Worm (Caenorhabditis elegans) whole organism, young adult: ENCODE data around the gene ung-1.

Experiments used
- B0019.2 ChIP-seq: fragments of 200-800 bp; sonication (Bioruptor generic); conservative IDR thresholded peaks from 2 replicates; pipeline ENCODE4 v1.3.6; 2022; ENCODE audit warnings: missing genetic modification reagents, missing genetic modification characterization, missing compliant biosample characterization
- B0261.1 ChIP-seq: sonication (generic microtip); optimal IDR thresholded peaks from 2 replicates; lab custom pipeline; 2016; ENCODE audit warnings: mild to moderate bottlenecking, missing genetic modification characterization, moderate library complexity, missing compliant biosample characterization
- C06A6.2 ChIP-seq: fragments of 200-800 bp; sonication (Bioruptor generic); conservative IDR thresholded peaks from 2 replicates; pipeline ENCODE4 v1.3.6; 2022; ENCODE audit warnings: missing genetic modification characterization, missing compliant biosample characterization
- C17E4.6 ChIP-seq: fragments of 200-800 bp; sonication (Bioruptor generic); IDR thresholded peaks from 2 replicates; pipeline ENCODE4 v1.3.6; 2022; ENCODE audit warnings: missing genetic modification reagents, missing genetic modification characterization, missing compliant biosample characterization
- D2030.7 ChIP-seq: fragments of 200-800 bp; sonication (Bioruptor generic); IDR thresholded peaks from 2 replicates; pipeline ENCODE4 v1.3.6; 2022; ENCODE audit warnings: missing genetic modification reagents, missing genetic modification characterization, missing compliant biosample characterization
- F23B12.7 ChIP-seq: sonication (generic microtip); optimal IDR thresholded peaks from 2 replicates; lab custom pipeline; 2017; ENCODE audit warnings: missing genetic modification characterization, mild to moderate bottlenecking, missing compliant biosample characterization, antibody characterized with exemption, moderate library complexity; ENCODE audit not compliant: insufficient read depth
- F33H1.4 ChIP-seq: fragments of 200-800 bp; sonication (Bioruptor generic); IDR thresholded peaks from 2 replicates; pipeline ENCODE4 v1.3.6; 2022; ENCODE audit warnings: missing genetic modification reagents, missing genetic modification characterization, missing compliant biosample characterization
- F39B2.1 ChIP-seq: fragments of 200-800 bp; sonication (Bioruptor generic); IDR thresholded peaks from 2 replicates; pipeline ENCODE4 v1.3.6; 2022; ENCODE audit warnings: missing genetic modification reagents, missing genetic modification characterization, missing compliant biosample characterization
- F49E8.2 ChIP-seq: sonication (generic microtip); optimal IDR thresholded peaks from 3 replicates; lab custom pipeline; 2017; ENCODE audit warnings: missing genetic modification characterization, mild to moderate bottlenecking, missing compliant biosample characterization, antibody characterized with exemption, moderate library complexity; ENCODE audit not compliant: insufficient read depth
- F57A8.1 ChIP-seq: fragments of 200-800 bp; sonication (Bioruptor generic); optimal IDR thresholded peaks from 2 replicates; lab custom pipeline; 2018; ENCODE audit warnings: mild to moderate bottlenecking, missing genetic modification characterization, moderate library complexity, missing compliant biosample characterization
- K11D2.4 ChIP-seq: fragments of 200-800 bp; sonication (Bioruptor generic); IDR thresholded peaks from 2 replicates; pipeline ENCODE4 v1.3.6; 2022; ENCODE audit warnings: missing genetic modification reagents, missing genetic modification characterization, missing compliant biosample characterization
- T07F8.4 ChIP-seq: sonication (generic microtip); optimal IDR thresholded peaks from 2 replicates; lab custom pipeline; 2016; ENCODE audit warnings: mild to moderate bottlenecking, missing genetic modification characterization, moderate library complexity, missing compliant biosample characterization
- T26A5.8 ChIP-seq: sonication (generic microtip); optimal IDR thresholded peaks from 2 replicates; lab custom pipeline; 2016; ENCODE audit warnings: missing genetic modification characterization, missing compliant biosample characterization
- Y56A3A.18 ChIP-seq: fragments of 200-800 bp; sonication (Bioruptor generic); IDR thresholded peaks from 2 replicates; pipeline ENCODE4 v1.3.6; 2022; ENCODE audit warnings: missing genetic modification reagents, missing genetic modification characterization, missing compliant biosample characterization
- akir-1 ChIP-seq: fragments of 200-800 bp; sonication (Bioruptor generic); optimal IDR thresholded peaks from 2 replicates; lab custom pipeline; 2018; ENCODE audit warnings: mild to moderate bottlenecking, missing genetic modification characterization, moderate library complexity, missing compliant biosample characterization
- aptf-3 ChIP-seq: fragments of 200-800 bp; sonication (Bioruptor generic); IDR thresholded peaks from 2 replicates; pipeline ENCODE4 v1.3.6; 2022; ENCODE audit warnings: missing genetic modification characterization, missing compliant biosample characterization
- ccch-3 ChIP-seq: fragments of 200-800 bp; sonication (Bioruptor generic); optimal IDR thresholded peaks from 2 replicates; lab custom pipeline; 2018; ENCODE audit warnings: mild to moderate bottlenecking, missing genetic modification characterization, missing compliant biosample characterization
- ceh-27 ChIP-seq: fragments of 200-800 bp; sonication (Bioruptor generic); optimal IDR thresholded peaks from 2 replicates; lab custom pipeline; 2018; ENCODE audit warnings: mild to moderate bottlenecking, missing genetic modification characterization, moderate library complexity, missing compliant biosample characterization
- chd-7 ChIP-seq: sonication (generic microtip); optimal IDR thresholded peaks from 2 replicates; lab custom pipeline; 2016; ENCODE audit warnings: mild to moderate bottlenecking, missing genetic modification characterization, moderate library complexity, missing compliant biosample characterization
- die-1 ChIP-seq: sonication (generic microtip); optimal IDR thresholded peaks from 2 replicates; lab custom pipeline; 2016; ENCODE audit warnings: missing genotype, mild to moderate bottlenecking, missing genetic modification characterization, missing compliant biosample characterization
- hmg-1.2 ChIP-seq: fragments of 200-800 bp; sonication (Bioruptor generic); IDR thresholded peaks from 2 replicates; pipeline ENCODE4 v1.3.6; 2022; ENCODE audit warnings: missing genetic modification reagents, missing genetic modification characterization, missing compliant biosample characterization
- hrde-1 ChIP-seq: sonication (generic microtip); optimal IDR thresholded peaks from 2 replicates; lab custom pipeline; 2016; ENCODE audit warnings: missing genetic modification characterization, mild to moderate bottlenecking, missing compliant biosample characterization, moderate library complexity, missing genotype, missing genetic modification reagents, borderline replicate concordance
- let-607 ChIP-seq, 2 experiments: fragments of 200-800 bp in 1 of 2; sonication (Bioruptor generic) in 1 of 2; sonication (generic microtip) in 1 of 2; optimal IDR thresholded peaks; 2 replicates each; lab custom pipeline; 2016 to 2018; ENCODE audit warnings: mild to moderate bottlenecking in 2 of 2, missing compliant biosample characterization in 2 of 2, missing genetic modification characterization in 2 of 2, moderate library complexity in 2 of 2, missing genotype in 1 of 2
- lin-26 ChIP-seq: fragments of 200-800 bp; sonication (Bioruptor generic); IDR thresholded peaks from 2 replicates; pipeline ENCODE4 v1.3.6; 2022; ENCODE audit warnings: missing genetic modification reagents, missing genetic modification characterization, missing compliant biosample characterization
- lsl-1 ChIP-seq: fragments of 200-800 bp; sonication (Bioruptor generic); optimal IDR thresholded peaks from 2 replicates; lab custom pipeline; 2018; ENCODE audit warnings: mild to moderate bottlenecking, missing genetic modification characterization, moderate library complexity, missing compliant biosample characterization
- madf-6 ChIP-seq: fragments of 200-800 bp; sonication (Bioruptor generic); IDR thresholded peaks from 2 replicates; pipeline ENCODE4 v1.3.6; 2022; ENCODE audit warnings: missing genetic modification reagents, missing genetic modification characterization, missing compliant biosample characterization
- madf-8 ChIP-seq: fragments of 200-800 bp; sonication (Bioruptor generic); conservative IDR thresholded peaks from 2 replicates; pipeline ENCODE4 v1.3.6; 2022; ENCODE audit warnings: missing genetic modification reagents, missing genetic modification characterization, missing compliant biosample characterization
- mcd-1 ChIP-seq: fragments of 200-800 bp; sonication (Bioruptor generic); IDR thresholded peaks from 2 replicates; pipeline ENCODE4 v1.3.6; 2022; ENCODE audit warnings: missing genetic modification reagents, missing genetic modification characterization, missing compliant biosample characterization
- mes-4 ChIP-seq: sonication (generic microtip); optimal IDR thresholded peaks from 2 replicates; lab custom pipeline; 2016; ENCODE audit warnings: missing genotype, missing genetic modification characterization, missing compliant biosample characterization
- nfya-2 ChIP-seq: fragments of 200-800 bp; sonication (Bioruptor generic); IDR thresholded peaks from 2 replicates; pipeline ENCODE4 v1.3.6; 2022; ENCODE audit warnings: missing genetic modification reagents, missing genetic modification characterization, missing compliant biosample characterization
- nfyb-1 ChIP-seq: fragments of 200-800 bp; sonication (Bioruptor generic); IDR thresholded peaks from 2 replicates; pipeline ENCODE4 v1.3.6; 2022; ENCODE audit warnings: missing genetic modification reagents, missing genetic modification characterization, missing compliant biosample characterization
- nhr-120 ChIP-seq: fragments of 200-800 bp; sonication (Bioruptor generic); IDR thresholded peaks from 2 replicates; pipeline ENCODE4 v1.3.6; 2022; ENCODE audit warnings: missing genetic modification characterization, missing compliant biosample characterization
- nhr-179 ChIP-seq: sonication (generic microtip); optimal IDR thresholded peaks from 2 replicates; lab custom pipeline; 2016; ENCODE audit warnings: mild to moderate bottlenecking, missing genetic modification characterization, missing compliant biosample characterization
- nhr-27 ChIP-seq: fragments of 200-800 bp; sonication (Bioruptor generic); optimal IDR thresholded peaks from 2 replicates; lab custom pipeline; 2018; ENCODE audit warnings: mild to moderate bottlenecking, missing genetic modification characterization, moderate library complexity, missing compliant biosample characterization
- nhr-80 ChIP-seq: sonication (generic microtip); optimal IDR thresholded peaks from 2 replicates; lab custom pipeline; 2016; ENCODE audit warnings: missing genetic modification characterization, missing compliant biosample characterization
- nhr-90 ChIP-seq: sonication (generic microtip); optimal IDR thresholded peaks from 2 replicates; lab custom pipeline; 2016; ENCODE audit warnings: missing genotype, mild to moderate bottlenecking, missing genetic modification characterization, missing compliant biosample characterization
- rpc-1 ChIP-seq, 2 experiments: fragments of 150-350 bp in 1 of 2; sonication (generic microtip) in 1 of 2; optimal IDR thresholded peaks; 2 replicates each; lab custom pipeline; 2014 to 2018; ENCODE audit warnings: missing biosample characterization in 1 of 2, missing genetic modification characterization in 1 of 2, missing genetic modification reagents in 1 of 2, missing genotype in 1 of 2
- sea-2 ChIP-seq: fragments of 200-800 bp; sonication (Bioruptor generic); IDR thresholded peaks from 2 replicates; pipeline ENCODE4 v1.3.6; 2022; ENCODE audit warnings: missing genetic modification characterization, missing compliant biosample characterization
- somi-1 ChIP-seq: fragments of 200-800 bp; sonication (Bioruptor generic); optimal IDR thresholded peaks from 2 replicates; lab custom pipeline; 2018; ENCODE audit warnings: mild to moderate bottlenecking, missing genetic modification characterization, missing compliant biosample characterization
- sptf-2 ChIP-seq: fragments of 200-800 bp; sonication (Bioruptor generic); optimal IDR thresholded peaks from 2 replicates; lab custom pipeline; 2018; ENCODE audit warnings: mild to moderate bottlenecking, missing genetic modification characterization, missing compliant biosample characterization
- tlf-1 ChIP-seq: fragments of 200-800 bp; sonication (Bioruptor generic); optimal IDR thresholded peaks from 2 replicates; lab custom pipeline; 2018; ENCODE audit warnings: mild to moderate bottlenecking, missing genetic modification characterization, missing compliant biosample characterization
- unc-130 ChIP-seq: sonication (generic microtip); optimal IDR thresholded peaks from 2 replicates; lab custom pipeline; 2016; ENCODE audit warnings: missing genetic modification reagents, missing genetic modification characterization, missing compliant biosample characterization
- unc-62 ChIP-seq: fragments of 150-350 bp; optimal IDR thresholded peaks from 2 replicates; lab custom pipeline; 2014; ENCODE audit warnings: missing biosample characterization, missing genetic modification reagents, missing genetic modification characterization
- zfh-2 ChIP-seq: fragments of 200-800 bp; sonication (Bioruptor generic); conservative IDR thresholded peaks from 2 replicates; pipeline ENCODE4 v1.3.6; 2022; ENCODE audit warnings: missing genetic modification reagents, missing genetic modification characterization, missing compliant biosample characterization
- ztf-25 ChIP-seq: fragments of 200-800 bp; sonication (Bioruptor generic); IDR thresholded peaks from 2 replicates; pipeline ENCODE4 v1.3.6; 2022; ENCODE audit warnings: missing genetic modification reagents, missing genetic modification characterization, missing compliant biosample characterization
- ztf-28 ChIP-seq: fragments of 200-800 bp; sonication (Bioruptor generic); IDR thresholded peaks from 2 replicates; pipeline ENCODE4 v1.3.6; 2022; ENCODE audit warnings: missing genetic modification reagents, missing genetic modification characterization, missing compliant biosample characterization
- ztf-3 ChIP-seq: fragments of 200-800 bp; sonication (Bioruptor generic); optimal IDR thresholded peaks from 2 replicates; lab custom pipeline; 2018; ENCODE audit warnings: mild to moderate bottlenecking, missing genetic modification characterization, missing compliant biosample characterization

ung-1 gene

ce11 chrIII:11982474-11982873, 8.6 kb upstream of the ung-1 start:
- TF ChIP-seq nhr-179, result no peak
- peak; percentile 64 for TF ChIP-seq zfh-2 (GFP tag; lab: Robert Waterston, UW)
- TF ChIP-seq B0019.2 (GFP tag; lab: Robert Waterston, UW), result no peak
- no peak for TF ChIP-seq sea-2 (GFP tag; lab: Robert Waterston, UW)
- TF ChIP-seq nhr-90 (tag; lab: Kevin White, UChicago), result no peak
- TF ChIP-seq aptf-3 (GFP tag; lab: Robert Waterston, UW), result no peak

ce11 chrIII:11981539-11981938, 7.6 kb upstream of the ung-1 start:
- TF ChIP-seq F39B2.1 (GFP tag; lab: Robert Waterston, UW) (no peak), let-607 (tag; optimal IDR thresholded peaks at IDR 0.05; lab: Kevin White, UChicago) (no peak), lsl-1 (GFP tag; lab: Kevin White, UChicago) (no peak), mcd-1 (GFP tag; lab: Robert Waterston, UW) (0 out of 2 replicates have a peak, but pooled peaks have one; percentile 42), nfyb-1 (GFP tag; lab: Robert Waterston, UW) (peak; percentile 53; the same call in 1 of the 2 replicates), tlf-1 (GFP tag; lab: Kevin White, UChicago) (no peak), lin-26 (GFP tag; lab: Robert Waterston, UW) (no peak), T26A5.8 (tag; lab: Kevin White, UChicago) (no peak), hmg-1.2 (GFP tag; lab: Robert Waterston, UW) (peak; percentile 28; the same call in 1 of the 2 replicates), ztf-25 (GFP tag; lab: Robert Waterston, UW) (no peak), ccch-3 (no peak), somi-1 (GFP tag; lab: Kevin White, UChicago) (peak; percentile 50), nhr-179 (no peak), nfya-2 (no peak), hrde-1 (no peak), ztf-3 (GFP tag; lab: Kevin White, UChicago) (no peak), B0261.1 (no peak), Y56A3A.18 (GFP tag; lab: Robert Waterston, UW) (no peak), chd-7 (tag; lab: Kevin White, UChicago) (no peak), T07F8.4 (tag; lab: Kevin White, UChicago) (no peak), madf-6 (GFP tag; lab: Robert Waterston, UW) (no peak), rpc-1 (optimal IDR thresholded peaks at IDR 0.05; lab: Kevin White, UChicago) (no peak), rpc-1 (tag; optimal IDR thresholded peaks at IDR 0.05; lab: Kevin White, UChicago) (no peak), C17E4.6 (GFP tag; lab: Robert Waterston, UW) (no peak), akir-1 (GFP tag; lab: Kevin White, UChicago) (no peak), sptf-2 (no peak), unc-62 (GFP tag; lab: Kevin White, UChicago) (no peak), mes-4 (tag; lab: Kevin White, UChicago) (no peak), K11D2.4 (GFP tag; lab: Robert Waterston, UW) (no peak), unc-130 (GFP tag; lab: Kevin White, UChicago) (no peak), nhr-120 (GFP tag; lab: Robert Waterston, UW) (no peak), ceh-27 (GFP tag; lab: Kevin White, UChicago) (peak; percentile 2), die-1 (tag; lab: Kevin White, UChicago) (no peak), F57A8.1 (GFP tag; lab: Kevin White, UChicago) (no peak), C06A6.2 (GFP tag; lab: Robert Waterston, UW) (no peak), F33H1.4 (GFP tag; lab: Robert Waterston, UW) (no peak), nhr-27 (tag; lab: Kevin White, UChicago) (no peak), F23B12.7 (tag; lab: Kevin White, UChicago) (peak; percentile 59), F49E8.2 (tag; lab: Kevin White, UChicago) (no peak), sea-2 (GFP tag; lab: Robert Waterston, UW) (no peak), nhr-80 (peak; percentile 51), madf-8 (GFP tag; lab: Robert Waterston, UW) (no peak), ztf-28 (GFP tag; lab: Robert Waterston, UW) (no peak), D2030.7 (GFP tag; lab: Robert Waterston, UW) (no peak)
